Worm (Caenorhabditis elegans): Measurements from ENCODE around the gene R05G6.3.

Gene R05G6.3

DNA sequence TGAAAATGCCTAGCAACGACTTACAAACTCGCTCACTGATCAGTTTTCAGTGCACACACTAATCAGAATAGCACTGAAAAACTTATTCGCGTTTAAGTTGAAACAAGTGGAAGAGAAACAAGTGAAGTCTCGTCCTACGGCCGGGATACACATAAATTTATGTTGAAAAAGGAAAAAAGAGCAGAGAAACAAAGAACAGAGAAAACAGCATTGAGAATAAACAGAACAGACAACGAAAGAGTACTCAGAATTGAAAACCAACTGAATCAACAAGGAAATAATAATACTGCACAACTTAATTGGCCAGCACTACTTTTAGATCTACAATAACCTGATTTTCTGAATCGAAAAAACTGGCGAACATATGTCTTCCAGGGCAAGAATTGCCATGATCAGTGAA is 38.0 kb downstream of the R05G6.3 start, which contains the start of gene F49E8.6:
Gene F49E8.6 (minus strand): TSS at position 317 of the 400 bp plus-strand sequence.
- no peak for TF ChIP-seq elt-2 (tag; optimal IDR thresholded peaks at IDR 0.05)
- TF ChIP-seq ets-5 (GFP tag; IDR thresholded peaks at IDR 0.05): no peak
- no peak for TF ChIP-seq snpc-4 (tag; optimal IDR thresholded peaks at IDR 0.05)
- no peak for TF ChIP-seq ceh-63 (GFP tag; optimal IDR thresholded peaks at IDR 0.05)
- no peak for TF ChIP-seq pqm-1 (tag; optimal IDR thresholded peaks at IDR 0.05)
- no peak for TF ChIP-seq unc-86 (tag; optimal IDR thresholded peaks at IDR 0.05)
- TF ChIP-seq egl-13 (tag; optimal IDR thresholded peaks at IDR 0.05): no peak
- peak in 1 of 2 experiments; percentile 33 for TF ChIP-seq lsy-2 (tag; optimal IDR thresholded peaks at IDR 0.05)
- TF ChIP-seq pax-3 (tag; optimal IDR thresholded peaks at IDR 0.05): no peak
- no peak for TF ChIP-seq nhr-84 (tag; optimal IDR thresholded peaks at IDR 0.05)
- no peak for TF ChIP-seq ztf-11 (tag; optimal IDR thresholded peaks at IDR 0.05)
- TF ChIP-seq pag-3 (tag; optimal IDR thresholded peaks at IDR 0.05; ENCODE audit: borderline replicate concordance, insufficient read depth): no peak
- no peak for TF ChIP-seq zip-4 (GFP tag; optimal IDR thresholded peaks at IDR 0.05)
- TF ChIP-seq dpl-1 (GFP tag; optimal IDR thresholded peaks at IDR 0.05): peak in 1 of 3 experiments; percentile 2
- TF ChIP-seq fkh-8 (tag; optimal IDR thresholded peaks at IDR 0.05): peak; percentile 81
- no peak for TF ChIP-seq ama-1 (optimal IDR thresholded peaks at IDR 0.05)
- TF ChIP-seq lin-35 (GFP tag; optimal IDR thresholded peaks at IDR 0.05): no peak
- TF ChIP-seq snu-23 (GFP tag; optimal IDR thresholded peaks at IDR 0.05): no peak
- no peak for TF ChIP-seq ces-1 (GFP tag; optimal IDR thresholded peaks at IDR 0.05)
- TF ChIP-seq xbp-1 (tag; optimal IDR thresholded peaks at IDR 0.05): no peak
- TF ChIP-seq zag-1 (tag; optimal IDR thresholded peaks at IDR 0.05): no peak
- no peak for TF ChIP-seq ceh-82 (tag; optimal IDR thresholded peaks at IDR 0.05)
- TF ChIP-seq lin-14 (GFP tag; optimal IDR thresholded peaks at IDR 0.05): peak; percentile 30
- TF ChIP-seq C34B4.2 (tag; optimal IDR thresholded peaks at IDR 0.05): no peak
- no peak for TF ChIP-seq nhr-76 (tag; optimal IDR thresholded peaks at IDR 0.05)
- peak; percentile 19 for TF ChIP-seq nhr-71 (tag; optimal IDR thresholded peaks at IDR 0.05)
- TF ChIP-seq fos-1 (tag; optimal IDR thresholded peaks at IDR 0.05): no peak
- TF ChIP-seq unc-130 (tag; optimal IDR thresholded peaks at IDR 0.05): no peak
- TF ChIP-seq nhr-85 (tag): no peak

- TF ChIP-seq blmp-1 (tag; optimal IDR thresholded peaks at IDR 0.05) (no peak), F16B12.6 (tag; optimal IDR thresholded peaks at IDR 0.05) (peak; percentile 61), efl-1 (optimal IDR thresholded peaks at IDR 0.05) (no peak), efl-1 (GFP tag; optimal IDR thresholded peaks at IDR 0.05 in 1 of 2) (peak in 1 of 2 experiments; percentile 22), mep-1 (tag; optimal IDR thresholded peaks at IDR 0.05) (no peak)
Measured at ce11 chrIV:7556265-7556866, 40.0 kb downstream of the R05G6.3 start, which contains the start of the genes F49E8.7, F49E8.8 and nprl-2. TSS of gene F49E8.7 (minus strand) at chrIV:7556365. TSS of gene F49E8.8 (plus strand) at chrIV:7556637. TSS of gene nprl-2 (plus strand) at chrIV:7556816.

- TF ChIP-seq tlp-1 (tag; optimal IDR thresholded peaks at IDR 0.05): no peak
Measured at ce11 chrIV:7558653-7559052, 42.3 kb downstream of the R05G6.3 start.

- TF ChIP-seq lin-39 (tag; optimal IDR thresholded peaks at IDR 0.05) (no peak), blmp-1 (tag; optimal IDR thresholded peaks at IDR 0.05) (peak; percentile 45), ztf-4 (tag; optimal IDR thresholded peaks at IDR 0.05) (no peak), fkh-4 (tag; optimal IDR thresholded peaks at IDR 0.05; ENCODE audit: borderline replicate concordance) (no peak)
Measured at ce11 chrIV:7559237-7559636, 42.9 kb downstream of the R05G6.3 start.

All from whole organism, L1 larva.